Fruit fly (Drosophila melanogaster) whole organism, embryonic: ENCODE measurements around the gene CG8507.

ENCODE experiments used
- Adf1 ChIP-seq: fragments of 200-800 bp; sonication (Bioruptor generic); IDR thresholded peaks from 2 replicates; pipeline ENCODE4 v1.3.6; 2022; ENCODE audit warnings: missing biosample characterization, missing genetic modification characterization
- Atf6 ChIP-seq: fragments of 200-800 bp; sonication (Bioruptor generic); IDR thresholded peaks from 2 replicates; pipeline ENCODE4 v1.3.6; 2022; ENCODE audit warnings: missing biosample characterization, missing genetic modification characterization
- BEAF-32 ChIP-seq: fragments of 200-800 bp; sonication (Bioruptor generic); optimal IDR thresholded peaks from 3 replicates; lab custom pipeline; 2017; ENCODE audit warnings: missing biosample characterization, missing genetic modification characterization, mild to moderate bottlenecking, moderate library complexity, missing genetic modification reagents
- CG11093 ChIP-seq: fragments of 200-800 bp; sonication (Bioruptor generic); IDR thresholded peaks from 3 replicates; pipeline ENCODE4 v1.3.6; 2022; ENCODE audit warnings: missing biosample characterization, missing genetic modification characterization
- CG12236 ChIP-seq: fragments of 200-800 bp; sonication (Bioruptor generic); optimal IDR thresholded peaks from 2 replicates; lab custom pipeline; 2016; ENCODE audit warnings: missing biosample characterization, missing genetic modification characterization
- CG1233 ChIP-seq: fragments of 200-800 bp; sonication (Bioruptor generic); optimal IDR thresholded peaks from 4 replicates; lab custom pipeline; 2018; ENCODE audit warnings: missing biosample characterization, mild to moderate bottlenecking, missing genetic modification characterization
- CG12659 ChIP-seq: fragments of 200-800 bp; sonication (Bioruptor generic); optimal IDR thresholded peaks from 3 replicates; lab custom pipeline; 2017; ENCODE audit warnings: mild to moderate bottlenecking, missing biosample characterization, missing genetic modification reagents, missing genetic modification characterization
- CG14014 ChIP-seq: fragments of 200-800 bp; sonication (Bioruptor generic); IDR thresholded peaks from 2 replicates; pipeline ENCODE4 v1.3.6; 2022; ENCODE audit warnings: missing biosample characterization, missing genetic modification characterization
- CG1529 ChIP-seq: fragments of 200-800 bp; sonication (Bioruptor generic); optimal IDR thresholded peaks from 3 replicates; lab custom pipeline; 2018; ENCODE audit warnings: missing biosample characterization, missing genetic modification characterization
- CG15696 ChIP-seq: fragments of 200-800 bp; sonication (Bioruptor generic); optimal IDR thresholded peaks from 2 replicates; lab custom pipeline; 2019; ENCODE audit warnings: missing biosample characterization, mild to moderate bottlenecking, missing genetic modification characterization, moderate library complexity
- CG16779 ChIP-seq: fragments of 200-800 bp; sonication (Bioruptor generic); IDR thresholded peaks from 2 replicates; pipeline ENCODE4 v1.3.6; 2022; ENCODE audit warnings: missing biosample characterization, missing genetic modification characterization
- CG17361 ChIP-seq: fragments of 200-800 bp; sonication (Bioruptor generic); IDR thresholded peaks from 3 replicates; pipeline ENCODE4 v1.3.6; 2022; ENCODE audit warnings: missing biosample characterization, missing genetic modification characterization
- CG17829 ChIP-seq: fragments of 200-800 bp; optimal IDR thresholded peaks from 2 replicates; lab custom pipeline; 2019; ENCODE audit warnings: missing biosample characterization, mild to moderate bottlenecking, missing genetic modification characterization, moderate library complexity
- CG2116 ChIP-seq: fragments of 200-800 bp; sonication (Bioruptor generic); optimal IDR thresholded peaks from 3 replicates; lab custom pipeline; 2018; ENCODE audit warnings: missing biosample characterization, mild to moderate bottlenecking, missing genetic modification characterization
- CG2129 ChIP-seq: fragments of 200-800 bp; sonication (Bioruptor generic); IDR thresholded peaks from 2 replicates; pipeline ENCODE4 v1.3.6; 2022; ENCODE audit warnings: missing biosample characterization, missing genetic modification characterization; ENCODE audit not compliant: partially characterized antibody
- CG2202 ChIP-seq: fragments of 200-800 bp; sonication (Bioruptor generic); optimal IDR thresholded peaks from 2 replicates; lab custom pipeline; 2018; ENCODE audit warnings: missing biosample characterization, mild to moderate bottlenecking, missing genetic modification characterization
- CG30020 ChIP-seq: fragments of 200-800 bp; optimal IDR thresholded peaks from 2 replicates; lab custom pipeline; 2019; ENCODE audit warnings: missing biosample characterization, mild to moderate bottlenecking, missing genetic modification characterization, moderate library complexity
- CG30403 ChIP-seq: fragments of 200-800 bp; sonication (Bioruptor generic); optimal IDR thresholded peaks from 3 replicates; lab custom pipeline; 2016; ENCODE audit warnings: missing biosample characterization, missing genetic modification characterization
- CG4707 ChIP-seq: fragments of 200-800 bp; sonication (Bioruptor generic); optimal IDR thresholded peaks from 2 replicates; lab custom pipeline; 2018; ENCODE audit warnings: missing biosample characterization, mild to moderate bottlenecking, missing genetic modification characterization, moderate library complexity
- CG4730 ChIP-seq: fragments of 200-800 bp; sonication (Bioruptor generic); IDR thresholded peaks from 2 replicates; pipeline ENCODE4 v1.3.6; 2022; ENCODE audit warnings: missing biosample characterization, missing genetic modification characterization
- CG4854 ChIP-seq: fragments of 200-800 bp; sonication (Bioruptor generic); optimal IDR thresholded peaks from 2 replicates; lab custom pipeline; 2016; ENCODE audit warnings: missing biosample characterization, missing genetic modification characterization, inconsistent platforms
- CG8281 ChIP-seq: fragments of 200-800 bp; sonication (Bioruptor generic); optimal IDR thresholded peaks from 2 replicates; lab custom pipeline; 2018; ENCODE audit warnings: missing biosample characterization, mild to moderate bottlenecking, missing genetic modification characterization, moderate library complexity
- CG8388 ChIP-seq: fragments of 200-800 bp; sonication (Bioruptor generic); optimal IDR thresholded peaks from 2 replicates; lab custom pipeline; 2019; ENCODE audit warnings: missing biosample characterization, mild to moderate bottlenecking, missing genetic modification characterization, moderate library complexity
- CG9215 ChIP-seq: fragments of 200-800 bp; sonication (Bioruptor generic); IDR thresholded peaks from 2 replicates; pipeline ENCODE4 v1.3.6; 2022; ENCODE audit warnings: missing biosample characterization, missing genetic modification characterization
- CG9609 ChIP-seq: fragments of 200-800 bp; sonication (Bioruptor generic); optimal IDR thresholded peaks from 3 replicates; lab custom pipeline; 2016; ENCODE audit warnings: missing biosample characterization, missing genetic modification characterization
- Camta ChIP-seq: fragments of 200-800 bp; sonication (Bioruptor generic); optimal IDR thresholded peaks from 2 replicates; lab custom pipeline; 2016; ENCODE audit warnings: missing biosample characterization, missing genetic modification characterization
- CkIIα-i1 ChIP-seq: fragments of 200-800 bp; sonication (Bioruptor generic); IDR thresholded peaks from 2 replicates; pipeline ENCODE4 v1.3.6; 2022; ENCODE audit warnings: missing biosample characterization, missing genetic modification characterization
- Drgx ChIP-seq: fragments of 200-800 bp; sonication (Bioruptor generic); IDR thresholded peaks from 2 replicates; pipeline ENCODE4 v1.3.6; 2022; ENCODE audit warnings: missing biosample characterization, missing genetic modification characterization
- Hr78 ChIP-seq, 2 experiments: fragments of 200-800 bp in 1 of 2; fragments of >200 bp in 1 of 2; sonication (Bioruptor generic) in 1 of 2; optimal IDR thresholded peaks; 2 replicates each; lab custom pipeline; 2017 to 2019; ENCODE audit warnings: missing biosample characterization in 2 of 2, missing genetic modification characterization in 2 of 2, mild to moderate bottlenecking in 1 of 2, moderate library complexity in 1 of 2
- NFAT ChIP-seq: fragments of 200-800 bp; sonication (Bioruptor generic); IDR thresholded peaks from 2 replicates; pipeline ENCODE4 v1.3.6; 2022; ENCODE audit warnings: missing biosample characterization, missing genetic modification characterization
- Ptx1 ChIP-seq: fragments of 200-800 bp; sonication (Bioruptor generic); IDR thresholded peaks from 2 replicates; pipeline ENCODE4 v1.3.6; 2022; ENCODE audit warnings: missing biosample characterization, missing genetic modification characterization
- Xrp1 ChIP-seq: fragments of 200-800 bp; sonication (Bioruptor generic); IDR thresholded peaks from 2 replicates; pipeline ENCODE4 v1.3.6; 2022; ENCODE audit warnings: missing biosample characterization, missing genetic modification characterization
- ash1 ChIP-seq: fragments of 200-800 bp; sonication (Bioruptor generic); optimal IDR thresholded peaks from 2 replicates; lab custom pipeline; 2018; ENCODE audit warnings: missing biosample characterization, mild to moderate bottlenecking, missing genetic modification characterization
- az2 ChIP-seq: fragments of 200-800 bp; sonication (Bioruptor generic); optimal IDR thresholded peaks from 3 replicates; lab custom pipeline; 2016; ENCODE audit warnings: missing biosample characterization, missing genetic modification characterization
- cad ChIP-seq: fragments of >200 bp; optimal IDR thresholded peaks from 2 replicates; lab custom pipeline; 2017; ENCODE audit warnings: missing biosample characterization, missing genetic modification characterization
- croc ChIP-seq: fragments of 200-800 bp; sonication (Bioruptor generic); conservative IDR thresholded peaks from 3 replicates; pipeline ENCODE4 v1.3.6; 2022; ENCODE audit warnings: missing biosample characterization, missing genetic modification characterization
- disco-r ChIP-seq: fragments of 200-800 bp; sonication (Bioruptor generic); optimal IDR thresholded peaks from 2 replicates; lab custom pipeline; 2016; ENCODE audit warnings: missing biosample characterization, missing genetic modification characterization
- ems ChIP-seq: fragments of 200-800 bp; sonication (Bioruptor generic); optimal IDR thresholded peaks from 3 replicates; lab custom pipeline; 2016; ENCODE audit warnings: missing biosample characterization, missing genetic modification characterization
- ftz-f1 ChIP-seq: fragments of 200-800 bp; sonication (Bioruptor generic); optimal IDR thresholded peaks from 2 replicates; lab custom pipeline; 2016; ENCODE audit warnings: missing biosample characterization, missing genetic modification characterization
- grn ChIP-seq: fragments of 200-800 bp; sonication (Bioruptor generic); optimal IDR thresholded peaks from 3 replicates; lab custom pipeline; 2017; ENCODE audit warnings: missing biosample characterization, missing genetic modification characterization
- gsb ChIP-seq: fragments of 200-800 bp; sonication (Bioruptor generic); IDR thresholded peaks from 2 replicates; pipeline ENCODE4 v1.3.6; 2022; ENCODE audit warnings: missing biosample characterization, missing genetic modification characterization
- hbn ChIP-seq: fragments of 200-800 bp; sonication (Bioruptor generic); IDR thresholded peaks from 2 replicates; pipeline ENCODE4 v1.3.6; 2022; ENCODE audit warnings: missing biosample characterization, missing genetic modification characterization; ENCODE audit not compliant: partially characterized antibody
- nmo ChIP-seq: fragments of 200-800 bp; sonication (Bioruptor generic); optimal IDR thresholded peaks from 2 replicates; lab custom pipeline; 2018; ENCODE audit warnings: missing biosample characterization, mild to moderate bottlenecking, missing genetic modification characterization, moderate library complexity
- odd ChIP-seq: fragments of 200-800 bp; sonication (Bioruptor generic); optimal IDR thresholded peaks from 2 replicates; lab custom pipeline; 2017; ENCODE audit warnings: missing biosample characterization, mild to moderate bottlenecking, missing genetic modification characterization
- pan ChIP-seq, 4 experiments: fragments of >200 bp in 3 of 4; fragments of 200-800 bp in 1 of 4; sonication (Bioruptor generic) in 1 of 4; optimal IDR thresholded peaks in 3 of 4; IDR thresholded peaks in 1 of 4; 2 replicates each; pipeline versions ENCODE4 v1.3.6 to Lab custom; 2017 to 2022; ENCODE audit warnings: missing biosample characterization in 2 of 4, missing genetic modification characterization in 2 of 4, mixed read lengths in 1 of 4
- phol ChIP-seq: fragments of 200-800 bp; sonication (Bioruptor generic); optimal IDR thresholded peaks from 3 replicates; lab custom pipeline; 2018; ENCODE audit warnings: missing biosample characterization, mild to moderate bottlenecking, missing genetic modification characterization, moderate library complexity
- pnt ChIP-seq: fragments of 200-800 bp; sonication (Bioruptor generic); optimal IDR thresholded peaks from 3 replicates; lab custom pipeline; 2016; ENCODE audit warnings: missing biosample characterization, missing genetic modification characterization
- sisA ChIP-seq: fragments of 200-800 bp; sonication (Bioruptor generic); IDR thresholded peaks from 2 replicates; pipeline ENCODE4 v1.3.6; 2022; ENCODE audit warnings: missing biosample characterization, missing genetic modification characterization
- wor ChIP-seq: fragments of 200-800 bp; sonication (Bioruptor generic); IDR thresholded peaks from 2 replicates; pipeline ENCODE4 v1.3.6; 2022; ENCODE audit warnings: missing biosample characterization, missing genetic modification characterization
- zfh2 ChIP-seq: fragments of 200-800 bp; sonication (Bioruptor generic); optimal IDR thresholded peaks from 2 replicates; lab custom pipeline; 2016; ENCODE audit warnings: missing biosample characterization, missing genetic modification characterization

CG8507 gene

dm6 chr3R:9791177-9791806, at the start of gene CG8507, which contains the start of gene CG12945 (continued):
- TF ChIP-seq Xrp1 (GFP tag; lab: Robert Waterston, UW): peak; percentile 26; the same call in 1 of the 2 replicates
- TF ChIP-seq disco-r (GFP tag; lab: Kevin White, UChicago): no peak
- TF ChIP-seq CG9215 (GFP tag; lab: Robert Waterston, UW): peak; percentile 29; the same call in 1 of the 2 replicates
- peak; percentile 80 for TF ChIP-seq nmo (GFP tag; lab: Kevin White, UChicago)
- no peak for TF ChIP-seq cad (GFP tag; lab: Kevin White, UChicago)
- TF ChIP-seq CG4707 (GFP tag; lab: Kevin White, UChicago): no peak
- peak; percentile 52 for TF ChIP-seq CG30020
- no peak for TF ChIP-seq gsb
- TF ChIP-seq BEAF-32 (GFP tag; lab: Kevin White, UChicago): peak; percentile 52
- no peak for TF ChIP-seq CG11093 (GFP tag; lab: Robert Waterston, UW)
- no peak for TF ChIP-seq hbn (GFP tag; lab: Robert Waterston, UW)
- TF ChIP-seq CkIIα-i1 (GFP tag; lab: Robert Waterston, UW): no peak
- no peak for TF ChIP-seq sisA (GFP tag; lab: Robert Waterston, UW)
- TF ChIP-seq ash1 (GFP tag; lab: Kevin White, UChicago): no peak
- TF ChIP-seq Adf1: no peak
- TF ChIP-seq CG1529: no peak
- peak; percentile 1 for TF ChIP-seq ems (GFP tag; lab: Kevin White, UChicago)
- TF ChIP-seq ftz-f1 (GFP tag; lab: Kevin White, UChicago): no peak
- TF ChIP-seq CG4730 (GFP tag; lab: Robert Waterston, UW): no peak
- TF ChIP-seq CG30403 (GFP tag; lab: Kevin White, UChicago): peak; percentile 67
- TF ChIP-seq CG14014 (GFP tag; lab: Robert Waterston, UW): no peak
- peak; percentile 44 for TF ChIP-seq Camta (GFP tag; lab: Kevin White, UChicago)
- TF ChIP-seq CG2129 (GFP tag; lab: Robert Waterston, UW): no peak
- no peak for TF ChIP-seq croc (GFP tag; lab: Robert Waterston, UW)
- TF ChIP-seq Atf6: no peak; the same call in 1 of the 2 replicates
- no peak for TF ChIP-seq pan (optimal IDR thresholded peaks at IDR 0.05; lab: Kevin White, UChicago)
- no peak for TF ChIP-seq pan (GFP tag; optimal IDR thresholded peaks at IDR 0.05 in 1 of 2, IDR thresholded peaks at IDR 0.05 in 1 of 2)
- peak; percentile 16 for TF ChIP-seq CG9609 (GFP tag; lab: Kevin White, UChicago)
- TF ChIP-seq Hr78 (GFP tag; optimal IDR thresholded peaks at IDR 0.05; lab: Kevin White, UChicago): no peak
- TF ChIP-seq Drgx (GFP tag; lab: Robert Waterston, UW): no peak
- no peak for TF ChIP-seq CG1233 (GFP tag; lab: Kevin White, UChicago)
- TF ChIP-seq CG17829: peak; percentile 54
- TF ChIP-seq CG2202 (tag; lab: Kevin White, UChicago): no peak
- TF ChIP-seq CG4854: no peak
- TF ChIP-seq CG8388: no peak
- no peak for TF ChIP-seq odd (GFP tag; lab: Kevin White, UChicago)
- TF ChIP-seq az2 (GFP tag; lab: Kevin White, UChicago): no peak
- peak; percentile 69 for TF ChIP-seq zfh2 (GFP tag; lab: Kevin White, UChicago)
- TF ChIP-seq Ptx1: peak; percentile 44
- peak; percentile 68 for TF ChIP-seq CG12659 (GFP tag; lab: Kevin White, UChicago)
- peak; percentile 69 for TF ChIP-seq CG17361 (GFP tag; lab: Robert Waterston, UW)
- no peak for TF ChIP-seq CG16779
- no peak for TF ChIP-seq wor
- peak; percentile 68 for TF ChIP-seq phol (tag; lab: Kevin White, UChicago)
- peak; percentile 59 for TF ChIP-seq CG2116
- TF ChIP-seq grn (GFP tag; lab: Kevin White, UChicago): no peak
- no peak for TF ChIP-seq pnt (GFP tag; lab: Kevin White, UChicago)
- no peak for TF ChIP-seq NFAT (GFP tag; lab: Robert Waterston, UW)
- no peak for TF ChIP-seq CG8281
- TF ChIP-seq CG12236 (GFP tag; lab: Kevin White, UChicago): no peak
- TF ChIP-seq CG15696 (tag; lab: Kevin White, UChicago): peak; percentile 48
